Worm (Caenorhabditis elegans) whole organism, mixed stage, embryonic: Measurements from ENCODE around the gene brc-1.

Experiments
- blmp-1 ChIP-seq: fragments of 150-350 bp; optimal IDR thresholded peaks from 2 replicates; lab custom pipeline; 2014; ENCODE audit warnings: missing biosample characterization, missing genetic modification characterization
- ceh-83 ChIP-seq: fragments of 200-800 bp; sonication (Bioruptor generic); optimal IDR thresholded peaks from 2 replicates; lab custom pipeline; 2018; ENCODE audit warnings: mild to moderate bottlenecking, missing genetic modification characterization, missing compliant biosample characterization
- ces-1 ChIP-seq: fragments of 150-350 bp; optimal IDR thresholded peaks from 2 replicates; lab custom pipeline; 2014; ENCODE audit warnings: missing biosample characterization, missing genetic modification reagents, missing genetic modification characterization
- ham-2 ChIP-seq: fragments of 200-800 bp; sonication (Bioruptor generic); optimal IDR thresholded peaks from 2 replicates; lab custom pipeline; 2018; ENCODE audit warnings: mild to moderate bottlenecking, missing genetic modification characterization, missing compliant biosample characterization
- snpc-4 ChIP-seq: fragments of 150-350 bp; optimal IDR thresholded peaks from 2 replicates; lab custom pipeline; 2014; ENCODE audit warnings: missing biosample characterization, missing genetic modification characterization
- sptf-1 ChIP-seq: sonication (generic microtip); optimal IDR thresholded peaks from 2 replicates; lab custom pipeline; 2017; ENCODE audit warnings: mild to moderate bottlenecking, missing genetic modification characterization, moderate library complexity, missing compliant biosample characterization
- unc-39 ChIP-seq: fragments of 150-350 bp; optimal IDR thresholded peaks from 2 replicates; lab custom pipeline; 2014; ENCODE audit warnings: missing biosample characterization, missing genetic modification characterization

DNA sequence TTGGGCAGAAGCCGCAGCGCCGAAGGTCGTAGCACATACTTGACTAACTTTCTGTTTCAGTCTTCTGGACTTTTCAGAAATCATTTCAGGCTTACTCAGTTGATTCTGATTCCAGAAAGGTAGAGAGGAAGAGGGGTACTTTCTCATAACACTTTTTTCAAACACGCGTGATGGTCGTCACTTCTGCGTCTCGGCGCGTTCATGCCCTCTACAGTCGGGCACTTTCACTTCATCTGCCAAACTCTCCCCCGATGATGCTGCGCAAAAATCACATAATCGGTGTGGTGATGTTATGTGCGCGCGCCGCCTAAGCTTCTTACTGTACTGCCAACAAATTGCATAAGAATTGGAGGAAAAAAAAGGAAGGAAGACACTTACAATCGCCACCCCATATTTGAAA is 55.2 kb downstream of the brc-1 start:
- no peak for TF ChIP-seq sptf-1 (tag; lab: Kevin White, UChicago)
- no peak for TF ChIP-seq ceh-83 (GFP tag; lab: Kevin White, UChicago)
- no peak for TF ChIP-seq unc-39 (tag; lab: Kevin White, UChicago)
- TF ChIP-seq ham-2 (GFP tag; lab: Kevin White, UChicago) = no peak
- no peak for TF ChIP-seq ces-1 (GFP tag; lab: Kevin White, UChicago)
- TF ChIP-seq snpc-4 (tag; lab: Kevin White, UChicago) = no peak
- TF ChIP-seq blmp-1 (tag; lab: Kevin White, UChicago) = peak; percentile 60
